Fruit fly (Drosophila melanogaster): Measurements from ENCODE around the gene MICU1.

MICU1 gene

DNA sequence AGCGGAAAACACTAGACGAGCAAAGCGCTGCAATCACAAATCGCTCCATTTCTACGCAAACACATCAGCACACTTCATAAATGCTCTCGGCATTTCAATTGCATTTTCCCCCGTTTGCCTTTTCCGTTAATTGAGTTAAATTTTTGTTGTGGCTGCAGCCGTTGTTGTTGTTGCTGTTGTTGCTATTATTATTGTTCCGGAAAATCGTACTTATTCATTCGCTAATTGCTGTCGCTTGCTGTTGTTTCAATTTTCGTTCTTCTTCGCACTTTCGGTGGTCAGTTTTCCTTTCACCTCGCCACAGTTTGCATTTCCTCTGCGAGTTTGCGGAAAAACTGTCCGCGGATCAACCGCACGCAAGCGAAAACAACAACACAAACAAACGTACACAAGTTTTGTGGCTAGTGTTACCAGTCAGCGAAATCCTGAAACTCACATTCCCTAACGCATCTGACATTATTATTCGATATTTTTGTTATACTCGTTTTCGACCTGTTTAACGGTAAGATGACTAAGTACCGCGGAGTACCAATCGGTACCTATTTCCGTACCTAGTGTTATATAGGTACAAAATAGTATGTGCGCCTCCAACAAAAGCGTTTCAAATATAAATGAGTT lies 37.7 kb downstream of the MICU1 start, which contains the start of gene CG13784 (continued):
- peak; percentile 10 for TF ChIP-seq CG11398 (GFP tag; optimal IDR thresholded peaks at IDR 0.05)
- TF ChIP-seq BEAF-32 (GFP tag; optimal IDR thresholded peaks at IDR 0.05): peak; percentile 78
- peak; percentile 51; the same call in 1 of the 2 replicates for TF ChIP-seq hbn (GFP tag; IDR thresholded peaks at IDR 0.05; ENCODE audit: partially characterized antibody)
- no peak for TF ChIP-seq cas (GFP tag; IDR thresholded peaks at IDR 0.05)
- TF ChIP-seq danr (GFP tag; IDR thresholded peaks at IDR 0.05): no peak
- peak; percentile 54 for TF ChIP-seq caup (GFP tag; optimal IDR thresholded peaks at IDR 0.05; ENCODE audit: severe bottlenecking)
- peak; percentile 71 for TF ChIP-seq CG12659 (GFP tag; optimal IDR thresholded peaks at IDR 0.05)
- TF ChIP-seq fd3F (GFP tag; optimal IDR thresholded peaks at IDR 0.05): peak; percentile 6
- TF ChIP-seq CG7372 (GFP tag; IDR thresholded peaks at IDR 0.05): no peak
- TF ChIP-seq HLH3B (GFP tag; IDR thresholded peaks at IDR 0.05): no peak
- no peak for TF ChIP-seq CG12236 (GFP tag; optimal IDR thresholded peaks at IDR 0.05)
- peak; percentile 22 for TF ChIP-seq dmrt11E (tag; optimal IDR thresholded peaks at IDR 0.05)
- peak; percentile 4 for TF ChIP-seq dmrt99B (tag; optimal IDR thresholded peaks at IDR 0.05)
- TF ChIP-seq Doc3 (GFP tag; IDR thresholded peaks at IDR 0.05; ENCODE audit: partially characterized antibody): no peak
- TF ChIP-seq Fer3 (tag; optimal IDR thresholded peaks at IDR 0.05): peak; percentile 13
- TF ChIP-seq Hmr (GFP tag; optimal IDR thresholded peaks at IDR 0.05): peak; percentile 65
- TF ChIP-seq CG3847 (GFP tag; IDR thresholded peaks at IDR 0.05): peak; percentile 34; the same call in 1 of the 2 replicates
- no peak for TF ChIP-seq CG3838 (GFP tag; optimal IDR thresholded peaks at IDR 0.05)
- peak; percentile 43 for TF ChIP-seq CG18599 (GFP tag; optimal IDR thresholded peaks at IDR 0.05)
- peak; percentile 51 for TF ChIP-seq CG2678 (tag; optimal IDR thresholded peaks at IDR 0.05)
- no peak for TF ChIP-seq toy (GFP tag; IDR thresholded peaks at IDR 0.05)
- no peak for TF ChIP-seq dati (GFP tag; IDR thresholded peaks at IDR 0.05)
- TF ChIP-seq Sox100B (GFP tag; optimal IDR thresholded peaks at IDR 0.05): no peak
- no peak for TF ChIP-seq bowl (GFP tag; IDR thresholded peaks at IDR 0.05)
- peak; percentile 0 for TF ChIP-seq CG18011 (GFP tag; optimal IDR thresholded peaks at IDR 0.05)
- TF ChIP-seq CG10979 (tag; optimal IDR thresholded peaks at IDR 0.05): peak; percentile 27
- no peak for TF ChIP-seq CG4820 (GFP tag; optimal IDR thresholded peaks at IDR 0.05)
- TF ChIP-seq CG15479 (GFP tag; optimal IDR thresholded peaks at IDR 0.05): no peak
- TF ChIP-seq sr (GFP tag; IDR thresholded peaks at IDR 0.05): no peak
- TF ChIP-seq onecut (GFP tag; IDR thresholded peaks at IDR 0.05): peak; percentile 11
- no peak for TF ChIP-seq maf-S (GFP tag; optimal IDR thresholded peaks at IDR 0.05)
- TF ChIP-seq en (GFP tag; optimal IDR thresholded peaks at IDR 0.05): no peak
- no peak for TF ChIP-seq CG3407 (GFP tag; optimal IDR thresholded peaks at IDR 0.05)
- no peak for TF ChIP-seq CG12744 (GFP tag; optimal IDR thresholded peaks at IDR 0.05)
- no peak for TF ChIP-seq Hsf (GFP tag; optimal IDR thresholded peaks at IDR 0.05)
- TF ChIP-seq Meics (GFP tag; optimal IDR thresholded peaks at IDR 0.05): peak; percentile 26
- TF ChIP-seq CG10147 (GFP tag; optimal IDR thresholded peaks at IDR 0.05): no peak
- no peak for TF ChIP-seq CG5245 (GFP tag; optimal IDR thresholded peaks at IDR 0.05)
- no peak for TF ChIP-seq CG10431 (GFP tag; optimal IDR thresholded peaks at IDR 0.05)
- TF ChIP-seq gcm2 (GFP tag; optimal IDR thresholded peaks at IDR 0.05): no peak
- peak; percentile 34 for TF ChIP-seq CG10209 (GFP tag; optimal IDR thresholded peaks at IDR 0.05)
- no peak for TF ChIP-seq zen2 (GFP tag; IDR thresholded peaks at IDR 0.05; ENCODE audit: partially characterized antibody)
- TF ChIP-seq pzg (GFP tag; optimal IDR thresholded peaks at IDR 0.05): peak; percentile 94
- peak; percentile 61 for TF ChIP-seq CG32532 (GFP tag; IDR thresholded peaks at IDR 0.05)
- TF ChIP-seq aop (GFP tag; IDR thresholded peaks at IDR 0.05): no peak
- peak; percentile 22 for TF ChIP-seq Sin3A (optimal IDR thresholded peaks at IDR 0.05)
- no peak for TF ChIP-seq gsb (GFP tag; IDR thresholded peaks at IDR 0.05)
- TF ChIP-seq CoRest (tag; optimal IDR thresholded peaks at IDR 0.05): peak; percentile 61
- peak; percentile 61 for TF ChIP-seq nmo (GFP tag; optimal IDR thresholded peaks at IDR 0.05)
- TF ChIP-seq D19B (GFP tag; optimal IDR thresholded peaks at IDR 0.05): no peak
